Fruit fly (Drosophila melanogaster) whole organism, embryonic: Measurements from ENCODE around the gene CG42784.

Source experiments
- Atf3 ChIP-seq: fragments of 200-800 bp; sonication (Bioruptor generic); optimal IDR thresholded peaks from 3 replicates; lab custom pipeline; 2016; ENCODE audit warnings: missing biosample characterization, missing genetic modification characterization
- CG11723 ChIP-seq: fragments of 200-800 bp; sonication (Bioruptor generic); optimal IDR thresholded peaks from 2 replicates; lab custom pipeline; 2017; ENCODE audit warnings: missing biosample characterization, mild to moderate bottlenecking, missing genetic modification characterization
- CG17359 ChIP-seq: fragments of 200-800 bp; sonication (Bioruptor generic); optimal IDR thresholded peaks from 3 replicates; lab custom pipeline; 2018; ENCODE audit warnings: missing biosample characterization, mild to moderate bottlenecking, missing genetic modification characterization, moderate library complexity
- CG1832 ChIP-seq: fragments of 200-800 bp; sonication (Bioruptor generic); optimal IDR thresholded peaks from 2 replicates; lab custom pipeline; 2017; ENCODE audit warnings: missing biosample characterization, mild to moderate bottlenecking, missing genetic modification characterization, inconsistent platforms
- CG30431 ChIP-seq: fragments of 200-800 bp; sonication (Bioruptor generic); optimal IDR thresholded peaks from 2 replicates; lab custom pipeline; 2017; ENCODE audit warnings: missing biosample characterization, missing genetic modification characterization
- CG3065 ChIP-seq: fragments of 200-800 bp; sonication (Bioruptor generic); optimal IDR thresholded peaks from 2 replicates; lab custom pipeline; 2016; ENCODE audit warnings: missing biosample characterization, missing genetic modification characterization
- CG31224 ChIP-seq: fragments of 200-800 bp; sonication (Bioruptor generic); IDR thresholded peaks from 2 replicates; pipeline ENCODE4 v1.3.6; 2022; ENCODE audit warnings: missing biosample characterization, missing genetic modification characterization
- CG31441 ChIP-seq: fragments of 200-800 bp; sonication (Bioruptor generic); IDR thresholded peaks from 2 replicates; pipeline ENCODE4 v1.3.6; 2022; ENCODE audit warnings: missing biosample characterization, missing genetic modification characterization
- CG34422 ChIP-seq: fragments of 200-800 bp; sonication (Bioruptor generic); IDR thresholded peaks from 3 replicates; pipeline ENCODE4 v1.3.6; 2022; ENCODE audit warnings: missing biosample characterization, missing genetic modification characterization
- CG4424 ChIP-seq: fragments of 200-800 bp; sonication (Bioruptor generic); optimal IDR thresholded peaks from 3 replicates; lab custom pipeline; 2016; ENCODE audit warnings: missing biosample characterization, missing genetic modification characterization
- CG7372 ChIP-seq: fragments of 200-800 bp; sonication (Bioruptor generic); IDR thresholded peaks from 2 replicates; pipeline ENCODE4 v1.3.6; 2022; ENCODE audit warnings: missing biosample characterization, missing genetic modification characterization
- CG7786 ChIP-seq: fragments of 200-800 bp; sonication (Bioruptor generic); optimal IDR thresholded peaks from 2 replicates; lab custom pipeline; 2016; ENCODE audit warnings: missing biosample characterization, missing genetic modification characterization
- CG8359 ChIP-seq: fragments of 200-800 bp; sonication (Bioruptor generic); optimal IDR thresholded peaks from 2 replicates; lab custom pipeline; 2017; ENCODE audit warnings: missing biosample characterization, mild to moderate bottlenecking, missing genetic modification characterization, borderline replicate concordance
- CG9437 ChIP-seq: fragments of 200-800 bp; sonication (Bioruptor generic); optimal IDR thresholded peaks from 2 replicates; lab custom pipeline; 2018; ENCODE audit warnings: missing biosample characterization, mild to moderate bottlenecking, missing genetic modification characterization
- CG9932 ChIP-seq: fragments of 200-800 bp; sonication (Bioruptor generic); IDR thresholded peaks from 2 replicates; pipeline ENCODE4 v1.3.6; 2022; ENCODE audit warnings: missing biosample characterization, missing genetic modification characterization
- Camta ChIP-seq: fragments of 200-800 bp; sonication (Bioruptor generic); optimal IDR thresholded peaks from 2 replicates; lab custom pipeline; 2016; ENCODE audit warnings: missing biosample characterization, missing genetic modification characterization
- E2f1 ChIP-seq: fragments of 200-800 bp; sonication (Bioruptor generic); IDR thresholded peaks from 2 replicates; pipeline ENCODE4 v1.3.6; 2022; ENCODE audit warnings: missing biosample characterization, missing genetic modification characterization
- H2.0 ChIP-seq: fragments of 200-800 bp; sonication (Bioruptor generic); IDR thresholded peaks from 2 replicates; pipeline ENCODE4 v1.3.6; 2022; ENCODE audit warnings: missing biosample characterization, missing genetic modification characterization
- Hmx ChIP-seq: fragments of 200-800 bp; sonication (Bioruptor generic); optimal IDR thresholded peaks from 2 replicates; lab custom pipeline; 2016; ENCODE audit warnings: missing biosample characterization, missing genetic modification characterization
- MBD-R2 ChIP-seq: fragments of 200-800 bp; sonication (Bioruptor generic); IDR thresholded peaks from 2 replicates; pipeline ENCODE4 v1.3.6; 2022; ENCODE audit warnings: missing biosample characterization, missing genetic modification characterization
- Side ChIP-seq: fragments of 200-800 bp; sonication (Bioruptor generic); optimal IDR thresholded peaks from 2 replicates; lab custom pipeline; 2016; ENCODE audit warnings: missing biosample characterization, missing genetic modification characterization
- Six4 ChIP-seq: fragments of 200-800 bp; sonication (Bioruptor generic); optimal IDR thresholded peaks from 2 replicates; lab custom pipeline; 2016; ENCODE audit warnings: missing biosample characterization, missing genetic modification characterization
- Tbp ChIP-seq: fragments of >200 bp; optimal IDR thresholded peaks from 2 replicates; lab custom pipeline; 2018; ENCODE audit warnings: missing biosample characterization, missing genetic modification characterization
- Xbp1 ChIP-seq: fragments of 200-800 bp; sonication (Bioruptor generic); optimal IDR thresholded peaks from 3 replicates; lab custom pipeline; 2016; ENCODE audit warnings: missing biosample characterization, mild to moderate bottlenecking, missing genetic modification characterization
- al ChIP-seq: fragments of 200-800 bp; sonication (Bioruptor generic); IDR thresholded peaks from 2 replicates; pipeline ENCODE4 v1.3.6; 2022; ENCODE audit warnings: missing biosample characterization, missing genetic modification characterization
- bab2 ChIP-seq: fragments of 200-800 bp; sonication (Bioruptor generic); optimal IDR thresholded peaks from 2 replicates; lab custom pipeline; 2016; ENCODE audit warnings: missing biosample characterization, missing genetic modification characterization
- bowl ChIP-seq: fragments of 200-800 bp; sonication (Bioruptor generic); IDR thresholded peaks from 2 replicates; pipeline ENCODE4 v1.3.6; 2022; ENCODE audit warnings: missing biosample characterization, missing genetic modification characterization
- br ChIP-seq: fragments of >200 bp; optimal IDR thresholded peaks from 2 replicates; lab custom pipeline; 2017
- bsh ChIP-seq, 2 experiments: fragments of 200-800 bp; sonication (Bioruptor generic); optimal IDR thresholded peaks; 2 replicates each; lab custom pipeline; 2017 to 2018; ENCODE audit warnings: mild to moderate bottlenecking in 2 of 2, missing biosample characterization in 2 of 2, missing genetic modification characterization in 2 of 2, moderate library complexity in 1 of 2
- cas ChIP-seq: fragments of 200-800 bp; sonication (Bioruptor generic); IDR thresholded peaks from 2 replicates; pipeline ENCODE4 v1.3.6; 2022; ENCODE audit warnings: missing biosample characterization, missing genetic modification characterization
- cg ChIP-seq: fragments of 200-800 bp; sonication (Bioruptor generic); optimal IDR thresholded peaks from 3 replicates; lab custom pipeline; 2019; ENCODE audit warnings: missing biosample characterization, mild to moderate bottlenecking, missing genetic modification characterization, moderate library complexity
- chn ChIP-seq: fragments of 200-800 bp; sonication (Bioruptor generic); optimal IDR thresholded peaks from 2 replicates; lab custom pipeline; 2016; ENCODE audit warnings: missing biosample characterization, missing genetic modification characterization
- dimm ChIP-seq: fragments of 200-800 bp; sonication (Bioruptor generic); IDR thresholded peaks from 2 replicates; pipeline ENCODE4 v1.3.6; 2022; ENCODE audit warnings: missing biosample characterization, missing genetic modification characterization
- disco-r ChIP-seq: fragments of 200-800 bp; sonication (Bioruptor generic); optimal IDR thresholded peaks from 2 replicates; lab custom pipeline; 2016; ENCODE audit warnings: missing biosample characterization, missing genetic modification characterization
- eve ChIP-seq, 2 experiments: fragments of >200 bp; optimal IDR thresholded peaks; 2 replicates each; lab custom pipeline; 2017; ENCODE audit warnings: missing biosample characterization in 2 of 2, missing genetic modification characterization in 2 of 2
- gcm2 ChIP-seq: fragments of 200-800 bp; sonication (Bioruptor generic); optimal IDR thresholded peaks from 2 replicates; lab custom pipeline; 2016; ENCODE audit warnings: missing biosample characterization, missing genetic modification characterization
- gfzf ChIP-seq: fragments of 200-800 bp; sonication (Bioruptor generic); optimal IDR thresholded peaks from 2 replicates; lab custom pipeline; 2016; ENCODE audit warnings: missing biosample characterization, mild to moderate bottlenecking, missing genetic modification characterization, moderate library complexity
- hbn ChIP-seq: fragments of 200-800 bp; sonication (Bioruptor generic); IDR thresholded peaks from 2 replicates; pipeline ENCODE4 v1.3.6; 2022; ENCODE audit warnings: missing biosample characterization, missing genetic modification characterization; ENCODE audit not compliant: partially characterized antibody
- her ChIP-seq: fragments of 200-800 bp; sonication (Bioruptor generic); optimal IDR thresholded peaks from 2 replicates; lab custom pipeline; 2016; ENCODE audit warnings: missing biosample characterization, missing genetic modification characterization
- jing ChIP-seq: fragments of 200-800 bp; sonication (Bioruptor generic); optimal IDR thresholded peaks from 2 replicates; lab custom pipeline; 2018; ENCODE audit warnings: missing biosample characterization, mild to moderate bottlenecking, missing genetic modification characterization
- mld ChIP-seq: fragments of 200-800 bp; sonication (Bioruptor generic); IDR thresholded peaks from 3 replicates; pipeline ENCODE4 v1.3.6; 2022; ENCODE audit warnings: missing biosample characterization, missing genetic modification characterization; ENCODE audit not compliant: partially characterized antibody
- nau ChIP-seq: fragments of 200-800 bp; sonication (Bioruptor generic); optimal IDR thresholded peaks from 3 replicates; lab custom pipeline; 2017; ENCODE audit warnings: missing biosample characterization, mild to moderate bottlenecking, missing genetic modification characterization, missing genetic modification reagents
- pb ChIP-seq: fragments of 200-800 bp; sonication (Bioruptor generic); optimal IDR thresholded peaks from 3 replicates; lab custom pipeline; 2016; ENCODE audit warnings: missing biosample characterization, missing genetic modification characterization
- phol ChIP-seq: fragments of 200-800 bp; sonication (Bioruptor generic); optimal IDR thresholded peaks from 3 replicates; lab custom pipeline; 2018; ENCODE audit warnings: missing biosample characterization, mild to moderate bottlenecking, missing genetic modification characterization, moderate library complexity
- ro ChIP-seq: fragments of 200-800 bp; sonication (Bioruptor generic); IDR thresholded peaks from 2 replicates; pipeline ENCODE4 v1.3.6; 2022; ENCODE audit warnings: missing biosample characterization, missing genetic modification characterization
- seq ChIP-seq: fragments of 200-800 bp; sonication (Bioruptor generic); IDR thresholded peaks from 2 replicates; pipeline ENCODE4 v1.3.6; 2022; ENCODE audit warnings: missing biosample characterization, missing genetic modification characterization
- slbo ChIP-seq: fragments of 200-800 bp; sonication (Bioruptor generic); IDR thresholded peaks from 2 replicates; pipeline ENCODE4 v1.3.6; 2022; ENCODE audit warnings: missing biosample characterization, missing genetic modification characterization
- so ChIP-seq: fragments of 200-800 bp; sonication (Bioruptor generic); IDR thresholded peaks from 3 replicates; pipeline ENCODE4 v1.3.6; 2022; ENCODE audit warnings: missing biosample characterization, missing genetic modification characterization
- tap ChIP-seq: fragments of 200-800 bp; optimal IDR thresholded peaks from 3 replicates; lab custom pipeline; 2019; ENCODE audit warnings: missing biosample characterization, mild to moderate bottlenecking, missing genetic modification characterization, moderate library complexity
- wor ChIP-seq: fragments of 200-800 bp; sonication (Bioruptor generic); IDR thresholded peaks from 2 replicates; pipeline ENCODE4 v1.3.6; 2022; ENCODE audit warnings: missing biosample characterization, missing genetic modification characterization

The CG42784 gene

dm6 chr2L:13414525-13415481, at the start of gene CG42784, which contains the start of the genes CG16956 and CG43850 (continued):
- TF ChIP-seq gfzf (GFP tag; lab: Kevin White, UChicago) = no peak
- TF ChIP-seq tap = peak; percentile 30
- TF ChIP-seq Six4 (GFP tag; lab: Kevin White, UChicago) = no peak
- no peak for TF ChIP-seq CG1832 (GFP tag; lab: Kevin White, UChicago)
- no peak for TF ChIP-seq wor
- TF ChIP-seq slbo = no peak
- TF ChIP-seq bowl (GFP tag; lab: Robert Waterston, UW) = peak; percentile 42; the same call in 1 of the 2 replicates
- no peak for TF ChIP-seq ro (GFP tag; lab: Robert Waterston, UW)
- no peak for TF ChIP-seq MBD-R2 (GFP tag; lab: Robert Waterston, UW)
- TF ChIP-seq Hmx = no peak
- TF ChIP-seq seq (GFP tag; lab: Robert Waterston, UW) = peak; percentile 53; the same call in 1 of the 2 replicates
- no peak for TF ChIP-seq Camta
- no peak for TF ChIP-seq CG34422 (GFP tag; lab: Robert Waterston, UW)
- no peak for TF ChIP-seq gcm2 (GFP tag; lab: Kevin White, UChicago)
- no peak for TF ChIP-seq CG17359
- no peak for TF ChIP-seq CG30431 (GFP tag; lab: Kevin White, UChicago)
- no peak for TF ChIP-seq dimm (GFP tag; lab: Robert Waterston, UW)
- peak; percentile 5 for TF ChIP-seq disco-r
- no peak for TF ChIP-seq E2f1
- no peak for TF ChIP-seq Atf3
- no peak for TF ChIP-seq hbn (GFP tag; lab: Robert Waterston, UW)
- TF ChIP-seq CG8359 (GFP tag; lab: Kevin White, UChicago) = no peak
- TF ChIP-seq Xbp1 (GFP tag; lab: Kevin White, UChicago) = no peak
- no peak for TF ChIP-seq CG3065 (GFP tag; lab: Kevin White, UChicago)
- no peak for TF ChIP-seq CG7372 (GFP tag; lab: Robert Waterston, UW)
- TF ChIP-seq br (lab: Kevin White, UChicago) = no peak
- TF ChIP-seq her (GFP tag; lab: Kevin White, UChicago) = peak; percentile 42
- no peak for TF ChIP-seq CG7786 (GFP tag; lab: Kevin White, UChicago)
- no peak for TF ChIP-seq pb (GFP tag; lab: Kevin White, UChicago)
- no peak for TF ChIP-seq CG4424
- TF ChIP-seq CG9437 (GFP tag; lab: Kevin White, UChicago) = peak; percentile 30
- TF ChIP-seq nau (GFP tag; lab: Kevin White, UChicago) = peak; percentile 65
- TF ChIP-seq CG11723 = peak; percentile 42
- peak; percentile 54; the same call in 1 of the 2 replicates for TF ChIP-seq CG31441 (GFP tag; lab: Robert Waterston, UW)
- TF ChIP-seq mld (GFP tag; lab: Robert Waterston, UW) = no peak
- TF ChIP-seq eve (GFP tag; optimal IDR thresholded peaks at IDR 0.05; lab: Kevin White, UChicago) = no peak
- TF ChIP-seq phol (tag; lab: Kevin White, UChicago) = no peak
- no peak for TF ChIP-seq al (GFP tag; lab: Robert Waterston, UW)
- no peak for TF ChIP-seq bab2 (GFP tag; lab: Kevin White, UChicago)
- 0 out of 3 replicates have a peak, but pooled peaks have one; percentile 60 for TF ChIP-seq so
- no peak for TF ChIP-seq bsh (GFP tag; optimal IDR thresholded peaks at IDR 0.05; lab: Kevin White, UChicago)
- TF ChIP-seq cg (GFP tag; lab: Kevin White, UChicago) = no peak
- no peak for TF ChIP-seq cas
- TF ChIP-seq jing (GFP tag; lab: Kevin White, UChicago) = no peak
- peak; percentile 28 for TF ChIP-seq Side (GFP tag; lab: Kevin White, UChicago)
- TF ChIP-seq H2.0 (GFP tag; lab: Robert Waterston, UW) = no peak
- no peak for TF ChIP-seq CG9932 (GFP tag; lab: Robert Waterston, UW)
- no peak for TF ChIP-seq Tbp
- TF ChIP-seq CG31224 (GFP tag; lab: Robert Waterston, UW) = peak; percentile 25; the same call in 1 of the 2 replicates
- TF ChIP-seq chn (GFP tag; lab: Kevin White, UChicago) = no peak
